Fruit fly (Drosophila melanogaster) whole organism, embryonic: ENCODE data around the gene Usp5.

Experiments
- Antp ChIP-seq: fragments of 200-800 bp; sonication (Bioruptor generic); optimal IDR thresholded peaks from 3 replicates; lab custom pipeline; 2016; ENCODE audit warnings: missing biosample characterization, missing genetic modification characterization
- Awh ChIP-seq: fragments of 200-800 bp; sonication (Bioruptor generic); IDR thresholded peaks from 2 replicates; pipeline ENCODE4, ENCODE4 v1.3.6; 2022; ENCODE audit warnings: missing biosample characterization, missing genetic modification characterization
- CG11560 ChIP-seq: fragments of 200-800 bp; sonication (Bioruptor generic); IDR thresholded peaks from 3 replicates; pipeline ENCODE4 v1.3.6; 2022; ENCODE audit warnings: missing biosample characterization, missing genetic modification characterization
- CG14441 ChIP-seq: fragments of 200-800 bp; sonication (Bioruptor generic); IDR thresholded peaks from 2 replicates; pipeline ENCODE4 v1.3.6; 2022; ENCODE audit warnings: missing biosample characterization, missing genetic modification characterization
- CG14710 ChIP-seq: fragments of 200-800 bp; sonication (Bioruptor generic); optimal IDR thresholded peaks from 3 replicates; lab custom pipeline; 2019; ENCODE audit warnings: missing biosample characterization, mild to moderate bottlenecking, missing genetic modification characterization, moderate library complexity
- CG1602 ChIP-seq: fragments of 200-800 bp; sonication (Bioruptor generic); optimal IDR thresholded peaks from 3 replicates; lab custom pipeline; 2016; ENCODE audit warnings: missing biosample characterization, missing genetic modification characterization
- CG17359 ChIP-seq: fragments of 200-800 bp; sonication (Bioruptor generic); optimal IDR thresholded peaks from 3 replicates; lab custom pipeline; 2018; ENCODE audit warnings: missing biosample characterization, mild to moderate bottlenecking, missing genetic modification characterization, moderate library complexity
- CG18619 ChIP-seq: fragments of 200-800 bp; sonication (Bioruptor generic); optimal IDR thresholded peaks from 3 replicates; lab custom pipeline; 2017; ENCODE audit warnings: missing biosample characterization, mild to moderate bottlenecking, missing genetic modification characterization
- CG2875 ChIP-seq: fragments of 200-800 bp; sonication (Bioruptor generic); optimal IDR thresholded peaks from 2 replicates; lab custom pipeline; 2017; ENCODE audit warnings: missing biosample characterization, mild to moderate bottlenecking, missing genetic modification characterization, missing genetic modification reagents
- CG3065 ChIP-seq: fragments of 200-800 bp; sonication (Bioruptor generic); optimal IDR thresholded peaks from 2 replicates; lab custom pipeline; 2016; ENCODE audit warnings: missing biosample characterization, missing genetic modification characterization
- CG3163 ChIP-seq: fragments of 200-800 bp; sonication (Bioruptor generic); optimal IDR thresholded peaks from 3 replicates; lab custom pipeline; 2016; ENCODE audit warnings: missing biosample characterization, missing genetic modification characterization
- CG32767 ChIP-seq: fragments of 200-800 bp; sonication (Bioruptor generic); IDR thresholded peaks from 2 replicates; pipeline ENCODE4 v1.3.6; 2022; ENCODE audit warnings: missing biosample characterization, missing genetic modification characterization
- CG34422 ChIP-seq: fragments of 200-800 bp; sonication (Bioruptor generic); IDR thresholded peaks from 3 replicates; pipeline ENCODE4 v1.3.6; 2022; ENCODE audit warnings: missing biosample characterization, missing genetic modification characterization
- CG3726 ChIP-seq: fragments of 200-800 bp; sonication (Bioruptor generic); IDR thresholded peaks from 3 replicates; pipeline ENCODE4, ENCODE4 v1.3.6; 2022; ENCODE audit warnings: missing biosample characterization, missing genetic modification characterization
- CG4328 ChIP-seq: fragments of 200-800 bp; sonication (Bioruptor generic); optimal IDR thresholded peaks from 3 replicates; lab custom pipeline; 2017; ENCODE audit warnings: missing biosample characterization, missing genetic modification reagents, missing genetic modification characterization
- CG4707 ChIP-seq: fragments of 200-800 bp; sonication (Bioruptor generic); optimal IDR thresholded peaks from 2 replicates; lab custom pipeline; 2018; ENCODE audit warnings: missing biosample characterization, mild to moderate bottlenecking, missing genetic modification characterization, moderate library complexity
- CG6654 ChIP-seq: fragments of 200-800 bp; sonication (Bioruptor generic); optimal IDR thresholded peaks from 2 replicates; lab custom pipeline; 2017; ENCODE audit warnings: missing biosample characterization, mild to moderate bottlenecking, missing genetic modification characterization
- CG6813 ChIP-seq: fragments of 200-800 bp; sonication (Bioruptor generic); optimal IDR thresholded peaks from 2 replicates; lab custom pipeline; 2017; ENCODE audit warnings: missing biosample characterization, missing genetic modification characterization, mild to moderate bottlenecking, moderate library complexity, missing genetic modification reagents
- CG9932 ChIP-seq: fragments of 200-800 bp; sonication (Bioruptor generic); IDR thresholded peaks from 2 replicates; pipeline ENCODE4 v1.3.6; 2022; ENCODE audit warnings: missing biosample characterization, missing genetic modification characterization
- Chrac-16 ChIP-seq: fragments of 200-800 bp; sonication (Bioruptor generic); optimal IDR thresholded peaks from 3 replicates; lab custom pipeline; 2016; ENCODE audit warnings: missing biosample characterization, missing genetic modification characterization
- Dp ChIP-seq: fragments of 200-800 bp; sonication (Bioruptor generic); optimal IDR thresholded peaks from 2 replicates; lab custom pipeline; 2018; ENCODE audit warnings: missing biosample characterization, mild to moderate bottlenecking, missing genetic modification characterization, moderate library complexity
- Fer3 ChIP-seq: fragments of 200-800 bp; sonication (Bioruptor generic); optimal IDR thresholded peaks from 2 replicates; lab custom pipeline; 2018; ENCODE audit warnings: missing biosample characterization, mild to moderate bottlenecking, missing genetic modification characterization, moderate library complexity
- Hmx ChIP-seq: fragments of 200-800 bp; sonication (Bioruptor generic); optimal IDR thresholded peaks from 2 replicates; lab custom pipeline; 2016; ENCODE audit warnings: missing biosample characterization, missing genetic modification characterization
- Hr39 ChIP-seq: fragments of >200 bp; optimal IDR thresholded peaks from 2 replicates; lab custom pipeline; 2017
- MESR4 ChIP-seq: fragments of 200-800 bp; sonication (Bioruptor generic); optimal IDR thresholded peaks from 2 replicates; lab custom pipeline; 2018; ENCODE audit warnings: missing biosample characterization, mild to moderate bottlenecking, missing genetic modification characterization, moderate library complexity
- MTF-1 ChIP-seq: fragments of 200-800 bp; sonication (Bioruptor generic); optimal IDR thresholded peaks from 2 replicates; lab custom pipeline; 2018; ENCODE audit warnings: missing biosample characterization, mild to moderate bottlenecking, missing genetic modification characterization, borderline replicate concordance
- Max ChIP-seq: fragments of 200-800 bp; sonication (Bioruptor generic); optimal IDR thresholded peaks from 2 replicates; lab custom pipeline; 2016; ENCODE audit warnings: missing biosample characterization, mild to moderate bottlenecking, missing genetic modification characterization
- Oaz ChIP-seq: fragments of 200-800 bp; sonication (Bioruptor generic); IDR thresholded peaks from 2 replicates; pipeline ENCODE4 v1.3.6; 2022; ENCODE audit warnings: missing biosample characterization, missing genetic modification characterization
- Oli ChIP-seq: fragments of 200-800 bp; sonication (Bioruptor generic); optimal IDR thresholded peaks from 2 replicates; lab custom pipeline; 2018; ENCODE audit warnings: missing biosample characterization, mild to moderate bottlenecking, missing genetic modification characterization, moderate library complexity
- Poxn ChIP-seq: fragments of 200-800 bp; sonication (Bioruptor generic); IDR thresholded peaks from 2 replicates; pipeline ENCODE4 v1.3.6; 2022; ENCODE audit warnings: missing biosample characterization, missing genetic modification characterization
- Side ChIP-seq: fragments of 200-800 bp; sonication (Bioruptor generic); optimal IDR thresholded peaks from 2 replicates; lab custom pipeline; 2016; ENCODE audit warnings: missing biosample characterization, missing genetic modification characterization
- abd-A ChIP-seq: fragments of 200-800 bp; sonication (Bioruptor generic); optimal IDR thresholded peaks from 3 replicates; lab custom pipeline; 2019; ENCODE audit warnings: missing biosample characterization, mild to moderate bottlenecking, missing genetic modification characterization, moderate library complexity
- az2 ChIP-seq: fragments of 200-800 bp; sonication (Bioruptor generic); optimal IDR thresholded peaks from 3 replicates; lab custom pipeline; 2016; ENCODE audit warnings: missing biosample characterization, missing genetic modification characterization
- bab2 ChIP-seq: fragments of 200-800 bp; sonication (Bioruptor generic); optimal IDR thresholded peaks from 2 replicates; lab custom pipeline; 2016; ENCODE audit warnings: missing biosample characterization, missing genetic modification characterization
- bigmax ChIP-seq: fragments of 200-800 bp; sonication (Bioruptor generic); optimal IDR thresholded peaks from 2 replicates; lab custom pipeline; 2018; ENCODE audit warnings: missing biosample characterization, mild to moderate bottlenecking, missing genetic modification characterization
- cas ChIP-seq: fragments of 200-800 bp; sonication (Bioruptor generic); IDR thresholded peaks from 2 replicates; pipeline ENCODE4 v1.3.6; 2022; ENCODE audit warnings: missing biosample characterization, missing genetic modification characterization
- cato ChIP-seq: fragments of 200-800 bp; sonication (Bioruptor generic); optimal IDR thresholded peaks from 2 replicates; lab custom pipeline; 2016; ENCODE audit warnings: missing biosample characterization, missing genetic modification characterization, borderline replicate concordance
- cg ChIP-seq: fragments of 200-800 bp; sonication (Bioruptor generic); optimal IDR thresholded peaks from 3 replicates; lab custom pipeline; 2019; ENCODE audit warnings: missing biosample characterization, mild to moderate bottlenecking, missing genetic modification characterization, moderate library complexity
- crol ChIP-seq: fragments of 200-800 bp; sonication (Bioruptor generic); IDR thresholded peaks from 2 replicates; pipeline ENCODE4 v1.3.6; 2022; ENCODE audit warnings: missing biosample characterization, missing genetic modification characterization
- danr ChIP-seq: fragments of 200-800 bp; sonication (Bioruptor generic); IDR thresholded peaks from 2 replicates; pipeline ENCODE4 v1.3.6; 2022; ENCODE audit warnings: missing biosample characterization, missing genetic modification characterization
- dpn ChIP-seq, 2 experiments: fragments of 200-800 bp; sonication (Bioruptor generic); optimal IDR thresholded peaks; 3 replicates each; lab custom pipeline; 2016; ENCODE audit warnings: missing biosample characterization in 2 of 2, missing genetic modification characterization in 2 of 2
- fd64A ChIP-seq: fragments of 200-800 bp; sonication (Bioruptor generic); optimal IDR thresholded peaks from 3 replicates; lab custom pipeline; 2018; ENCODE audit warnings: missing biosample characterization, mild to moderate bottlenecking, missing genetic modification characterization
- lbe ChIP-seq: fragments of 200-800 bp; sonication (Bioruptor generic); optimal IDR thresholded peaks from 2 replicates; lab custom pipeline; 2016; ENCODE audit warnings: missing biosample characterization, mild to moderate bottlenecking, missing genetic modification characterization
- maf-S ChIP-seq: fragments of 200-800 bp; sonication (Bioruptor generic); optimal IDR thresholded peaks from 2 replicates; lab custom pipeline; 2016; ENCODE audit warnings: missing biosample characterization, missing genetic modification characterization
- nau ChIP-seq: fragments of 200-800 bp; sonication (Bioruptor generic); optimal IDR thresholded peaks from 3 replicates; lab custom pipeline; 2017; ENCODE audit warnings: missing biosample characterization, mild to moderate bottlenecking, missing genetic modification characterization, missing genetic modification reagents
- psq ChIP-seq: fragments of 200-800 bp; sonication (Bioruptor generic); optimal IDR thresholded peaks from 2 replicates; lab custom pipeline; 2017; ENCODE audit warnings: missing biosample characterization, missing genetic modification characterization
- pzg ChIP-seq: fragments of 200-800 bp; sonication (Bioruptor generic); optimal IDR thresholded peaks from 3 replicates; lab custom pipeline; 2018; ENCODE audit warnings: missing biosample characterization, mild to moderate bottlenecking, missing genetic modification characterization, moderate library complexity
- sd ChIP-seq: fragments of 200-800 bp; sonication (Bioruptor generic); optimal IDR thresholded peaks from 3 replicates; lab custom pipeline; 2018; ENCODE audit warnings: missing biosample characterization, mild to moderate bottlenecking, missing genetic modification characterization, moderate library complexity
- tio ChIP-seq: fragments of 200-800 bp; sonication (Bioruptor generic); optimal IDR thresholded peaks from 2 replicates; lab custom pipeline; 2017; ENCODE audit warnings: missing biosample characterization, missing genetic modification characterization, inconsistent platforms
- unc-4 ChIP-seq: fragments of 200-800 bp; sonication (Bioruptor generic); IDR thresholded peaks from 2 replicates; pipeline ENCODE4 v1.3.6; 2022; ENCODE audit warnings: missing biosample characterization, missing genetic modification characterization; ENCODE audit not compliant: partially characterized antibody
- usp ChIP-seq: fragments of >200 bp; optimal IDR thresholded peaks from 2 replicates; lab custom pipeline; 2017; ENCODE audit warnings: missing biosample characterization, missing genetic modification characterization

Usp5 gene

dm6 chr3L:3192912-3193311 lies 44.8 kb upstream of the Usp5 start, which contains the start of gene Hsp83 (continued):
- TF ChIP-seq usp (GFP tag; lab: Kevin White, UChicago): no peak
- TF ChIP-seq Max (GFP tag; lab: Kevin White, UChicago): peak; percentile 87
- peak; percentile 76 for TF ChIP-seq pzg (GFP tag; lab: Kevin White, UChicago)
- TF ChIP-seq CG4707 (GFP tag; lab: Kevin White, UChicago): peak; percentile 98
- TF ChIP-seq CG18619 (GFP tag; lab: Kevin White, UChicago): peak; percentile 98
- TF ChIP-seq bigmax (GFP tag; lab: Kevin White, UChicago): peak; percentile 91
- TF ChIP-seq CG6813 (GFP tag; lab: Kevin White, UChicago): peak; percentile 100
- TF ChIP-seq cg (GFP tag; lab: Kevin White, UChicago): no peak
- no peak for TF ChIP-seq abd-A (tag; lab: Kevin White, UChicago)
- peak; percentile 99 for TF ChIP-seq nau
- TF ChIP-seq CG3163 (GFP tag; lab: Kevin White, UChicago): peak; percentile 87
- peak; percentile 92 for TF ChIP-seq Awh (GFP tag; lab: Robert Waterston, UW)
- peak; percentile 52 for TF ChIP-seq CG1602 (GFP tag; lab: Kevin White, UChicago)
- peak; percentile 54; the same call in 1 of the 2 replicates for TF ChIP-seq crol
- peak; percentile 98 for TF ChIP-seq Fer3 (tag; lab: Kevin White, UChicago)
- TF ChIP-seq Chrac-16 (GFP tag; lab: Kevin White, UChicago): peak; percentile 79
- TF ChIP-seq CG14441 (GFP tag; lab: Robert Waterston, UW): peak; percentile 83
- TF ChIP-seq MTF-1 (GFP tag; lab: Kevin White, UChicago): peak; percentile 99
- peak; percentile 84 for TF ChIP-seq CG9932 (GFP tag; lab: Robert Waterston, UW)
- peak; percentile 86 for TF ChIP-seq Oli (tag; lab: Kevin White, UChicago)
- peak; percentile 75 for TF ChIP-seq tio (GFP tag; lab: Kevin White, UChicago)
- TF ChIP-seq CG32767 (GFP tag; lab: Robert Waterston, UW): peak; percentile 86
- TF ChIP-seq unc-4 (GFP tag; lab: Robert Waterston, UW): peak; percentile 0; the same call in 1 of the 2 replicates
- TF ChIP-seq cas: peak; percentile 81; the same call in 1 of the 2 replicates
- no peak; the same call in 2 of the 3 replicates for TF ChIP-seq CG11560
- TF ChIP-seq CG17359: peak; percentile 95
- peak; percentile 90 for TF ChIP-seq CG3726 (GFP tag; lab: Robert Waterston, UW)
- TF ChIP-seq cato: peak; percentile 66
- peak; percentile 90 for TF ChIP-seq Antp (GFP tag; lab: Kevin White, UChicago)
- peak; percentile 97 for TF ChIP-seq CG2875 (GFP tag; lab: Kevin White, UChicago)
- TF ChIP-seq dpn (GFP tag; optimal IDR thresholded peaks at IDR 0.05; lab: Kevin White, UChicago): peak; percentile 85 to 94
- TF ChIP-seq CG14710: peak; percentile 83
- peak; percentile 92 for TF ChIP-seq MESR4 (GFP tag; lab: Kevin White, UChicago)
- no peak for TF ChIP-seq sd (tag; lab: Kevin White, UChicago)
- TF ChIP-seq psq (GFP tag; lab: Kevin White, UChicago): peak; percentile 78
- TF ChIP-seq CG3065: peak; percentile 94
- TF ChIP-seq Hmx (GFP tag; lab: Kevin White, UChicago): peak; percentile 39
- peak; percentile 89 for TF ChIP-seq maf-S (GFP tag; lab: Kevin White, UChicago)
- peak; percentile 95 for TF ChIP-seq lbe (GFP tag; lab: Kevin White, UChicago)
- TF ChIP-seq CG4328 (GFP tag; lab: Kevin White, UChicago): peak; percentile 99
- TF ChIP-seq Poxn (GFP tag; lab: Robert Waterston, UW): peak; percentile 40; the same call in 1 of the 2 replicates
- peak; percentile 85 for TF ChIP-seq Oaz
- TF ChIP-seq az2 (GFP tag; lab: Kevin White, UChicago): peak; percentile 83
- TF ChIP-seq Dp (GFP tag; lab: Kevin White, UChicago): peak; percentile 94
- TF ChIP-seq danr (GFP tag; lab: Robert Waterston, UW): peak; percentile 63
- peak; percentile 79 for TF ChIP-seq bab2
- peak; percentile 84 for TF ChIP-seq CG6654 (GFP tag; lab: Kevin White, UChicago)
- TF ChIP-seq CG34422 (GFP tag; lab: Robert Waterston, UW): peak; percentile 92
- TF ChIP-seq fd64A (GFP tag; lab: Kevin White, UChicago): peak; percentile 99
- TF ChIP-seq Hr39 (lab: Kevin White, UChicago): no peak
- TF ChIP-seq Side: peak; percentile 98
